Fruit fly (Drosophila melanogaster) whole organism, embryonic: ENCODE measurements around the gene CG9205.

Experiments
- Ada2b ChIP-seq: fragments of 200-800 bp; sonication (Bioruptor generic); IDR thresholded peaks from 2 replicates; pipeline ENCODE4 v1.3.6; 2022; ENCODE audit warnings: missing biosample characterization, missing genetic modification characterization
- Atf3 ChIP-seq: fragments of 200-800 bp; sonication (Bioruptor generic); optimal IDR thresholded peaks from 3 replicates; lab custom pipeline; 2016; ENCODE audit warnings: missing biosample characterization, missing genetic modification characterization
- CG10366 ChIP-seq: fragments of 200-800 bp; sonication (Bioruptor generic); IDR thresholded peaks from 2 replicates; pipeline ENCODE4 v1.3.6; 2022; ENCODE audit warnings: missing biosample characterization, missing genetic modification characterization
- CG10654 ChIP-seq: fragments of 200-800 bp; sonication (Bioruptor generic); optimal IDR thresholded peaks from 2 replicates; lab custom pipeline; 2016; ENCODE audit warnings: missing biosample characterization, missing genetic modification characterization
- CG10979 ChIP-seq: fragments of 200-800 bp; sonication (Bioruptor generic); optimal IDR thresholded peaks from 2 replicates; lab custom pipeline; 2018; ENCODE audit warnings: missing biosample characterization, mild to moderate bottlenecking, missing genetic modification characterization, moderate library complexity
- CG11456 ChIP-seq: fragments of 200-800 bp; sonication (Bioruptor generic); IDR thresholded peaks from 3 replicates; pipeline ENCODE4 v1.3.6; 2022; ENCODE audit warnings: missing biosample characterization, missing genetic modification characterization
- CG12104 ChIP-seq: fragments of 200-800 bp; sonication (Bioruptor generic); optimal IDR thresholded peaks from 3 replicates; lab custom pipeline; 2016; ENCODE audit warnings: missing biosample characterization, missing genetic modification characterization
- CG13287 ChIP-seq: fragments of 200-800 bp; sonication (Bioruptor generic); IDR thresholded peaks from 2 replicates; pipeline ENCODE4 v1.3.6; 2022; ENCODE audit warnings: missing biosample characterization, missing genetic modification characterization; ENCODE audit not compliant: partially characterized antibody
- CG13296 ChIP-seq: fragments of 200-800 bp; sonication (Bioruptor generic); optimal IDR thresholded peaks from 3 replicates; lab custom pipeline; 2018; ENCODE audit warnings: missing biosample characterization, mild to moderate bottlenecking, missing genetic modification characterization
- CG1602 ChIP-seq: fragments of 200-800 bp; sonication (Bioruptor generic); optimal IDR thresholded peaks from 3 replicates; lab custom pipeline; 2016; ENCODE audit warnings: missing biosample characterization, missing genetic modification characterization
- CG17612 ChIP-seq: fragments of 200-800 bp; sonication (Bioruptor generic); IDR thresholded peaks from 2 replicates; pipeline ENCODE4 v1.3.6; 2022; ENCODE audit warnings: missing biosample characterization, missing genetic modification characterization
- CG18262 ChIP-seq: fragments of 200-800 bp; optimal IDR thresholded peaks from 3 replicates; lab custom pipeline; 2019; ENCODE audit warnings: missing biosample characterization, mild to moderate bottlenecking, missing genetic modification characterization, moderate library complexity
- CG2202 ChIP-seq: fragments of 200-800 bp; sonication (Bioruptor generic); optimal IDR thresholded peaks from 2 replicates; lab custom pipeline; 2018; ENCODE audit warnings: missing biosample characterization, mild to moderate bottlenecking, missing genetic modification characterization
- CG3838 ChIP-seq: fragments of 200-800 bp; sonication (Bioruptor generic); optimal IDR thresholded peaks from 3 replicates; lab custom pipeline; 2016; ENCODE audit warnings: missing biosample characterization, missing genetic modification characterization
- CG4282 ChIP-seq: fragments of 200-800 bp; sonication (Bioruptor generic); optimal IDR thresholded peaks from 2 replicates; lab custom pipeline; 2016; ENCODE audit warnings: missing biosample characterization, missing genetic modification characterization
- CG4360 ChIP-seq: fragments of 200-800 bp; sonication (Bioruptor generic); IDR thresholded peaks from 2 replicates; pipeline ENCODE4 v1.3.6; 2022; ENCODE audit warnings: missing biosample characterization, missing genetic modification characterization
- CG4730 ChIP-seq: fragments of 200-800 bp; sonication (Bioruptor generic); IDR thresholded peaks from 2 replicates; pipeline ENCODE4 v1.3.6; 2022; ENCODE audit warnings: missing biosample characterization, missing genetic modification characterization
- CG7271 ChIP-seq: fragments of 200-800 bp; sonication (Bioruptor generic); optimal IDR thresholded peaks from 2 replicates; lab custom pipeline; 2018; ENCODE audit warnings: missing biosample characterization, mild to moderate bottlenecking, missing genetic modification characterization, moderate library complexity
- CG8089 ChIP-seq: fragments of 200-800 bp; sonication (Bioruptor generic); optimal IDR thresholded peaks from 3 replicates; lab custom pipeline; 2016; ENCODE audit warnings: missing biosample characterization, missing genetic modification characterization
- CG8478 ChIP-seq: fragments of >200 bp; optimal IDR thresholded peaks from 2 replicates; lab custom pipeline; 2018
- CG8944 ChIP-seq: fragments of 200-800 bp; sonication (Bioruptor generic); optimal IDR thresholded peaks from 3 replicates; lab custom pipeline; 2016; ENCODE audit warnings: missing biosample characterization, missing genetic modification characterization
- CoRest ChIP-seq: fragments of 200-800 bp; sonication (Bioruptor generic); optimal IDR thresholded peaks from 3 replicates; lab custom pipeline; 2018; ENCODE audit warnings: missing biosample characterization, mild to moderate bottlenecking, missing genetic modification characterization, moderate library complexity
- Dll ChIP-seq: fragments of 200-800 bp; sonication (Bioruptor generic); IDR thresholded peaks from 4 replicates; pipeline ENCODE4 v1.3.6; 2022; ENCODE audit warnings: missing biosample characterization, missing genetic modification characterization; ENCODE audit not compliant: partially characterized antibody
- Dref ChIP-seq: fragments of 200-800 bp; sonication (Bioruptor generic); IDR thresholded peaks from 2 replicates; pipeline ENCODE4 v1.3.6; 2022; ENCODE audit warnings: missing biosample characterization, missing genetic modification characterization
- E2f2 ChIP-seq: fragments of 200-800 bp; sonication (Bioruptor generic); IDR thresholded peaks from 2 replicates; pipeline ENCODE4 v1.3.6; 2022; ENCODE audit warnings: missing biosample characterization, missing genetic modification characterization
- Lim3 ChIP-seq: fragments of 200-800 bp; sonication (Bioruptor generic); IDR thresholded peaks from 2 replicates; pipeline ENCODE4 v1.3.6; 2022; ENCODE audit warnings: missing biosample characterization, missing genetic modification characterization
- MBD-R2 ChIP-seq: fragments of 200-800 bp; sonication (Bioruptor generic); IDR thresholded peaks from 2 replicates; pipeline ENCODE4 v1.3.6; 2022; ENCODE audit warnings: missing biosample characterization, missing genetic modification characterization
- Med ChIP-seq: fragments of 200-800 bp; sonication (Bioruptor generic); peaks from one replicate; lab custom pipeline; 2016; ENCODE audit warnings: missing biosample characterization, missing genetic modification characterization, mild to moderate bottlenecking, inconsistent platforms, moderate library complexity
- Sin3A ChIP-seq: fragments of >200 bp; optimal IDR thresholded peaks from 2 replicates; lab custom pipeline; 2018
- ac ChIP-seq: fragments of 200-800 bp; sonication (Bioruptor generic); optimal IDR thresholded peaks from 3 replicates; lab custom pipeline; 2017; ENCODE audit warnings: missing biosample characterization, mild to moderate bottlenecking, missing genetic modification characterization
- ap ChIP-seq: fragments of 200-800 bp; sonication (Bioruptor generic); IDR thresholded peaks from 2 replicates; pipeline ENCODE4 v1.3.6; 2022; ENCODE audit warnings: missing biosample characterization, missing genetic modification characterization
- ara ChIP-seq: fragments of 200-800 bp; sonication (Bioruptor generic); IDR thresholded peaks from 2 replicates; pipeline ENCODE4 v1.3.6; 2022; ENCODE audit warnings: missing biosample characterization, missing genetic modification characterization
- ash1 ChIP-seq: fragments of 200-800 bp; sonication (Bioruptor generic); optimal IDR thresholded peaks from 2 replicates; lab custom pipeline; 2018; ENCODE audit warnings: missing biosample characterization, mild to moderate bottlenecking, missing genetic modification characterization
- ato ChIP-seq: fragments of 200-800 bp; sonication (Bioruptor generic); IDR thresholded peaks from 2 replicates; pipeline ENCODE4 v1.3.6; 2022; ENCODE audit warnings: missing biosample characterization, missing genetic modification characterization; ENCODE audit not compliant: partially characterized antibody
- bbx ChIP-seq: fragments of 200-800 bp; sonication (Bioruptor generic); IDR thresholded peaks from 2 replicates; pipeline ENCODE4 v1.3.6; 2022; ENCODE audit warnings: missing biosample characterization, missing genetic modification characterization; ENCODE audit not compliant: partially characterized antibody
- cad ChIP-seq: fragments of >200 bp; optimal IDR thresholded peaks from 2 replicates; lab custom pipeline; 2017; ENCODE audit warnings: missing biosample characterization, missing genetic modification characterization
- disco-r ChIP-seq: fragments of 200-800 bp; sonication (Bioruptor generic); optimal IDR thresholded peaks from 2 replicates; lab custom pipeline; 2016; ENCODE audit warnings: missing biosample characterization, missing genetic modification characterization
- gcm ChIP-seq: fragments of 200-800 bp; sonication (Bioruptor generic); optimal IDR thresholded peaks from 2 replicates; lab custom pipeline; 2019; ENCODE audit warnings: missing biosample characterization, mild to moderate bottlenecking, missing genetic modification characterization, moderate library complexity
- grn ChIP-seq: fragments of 200-800 bp; sonication (Bioruptor generic); optimal IDR thresholded peaks from 3 replicates; lab custom pipeline; 2017; ENCODE audit warnings: missing biosample characterization, missing genetic modification characterization
- lmd ChIP-seq: fragments of 200-800 bp; sonication (Bioruptor generic); IDR thresholded peaks from 2 replicates; pipeline ENCODE4 v1.3.6; 2022; ENCODE audit warnings: missing biosample characterization, missing genetic modification characterization
- luna ChIP-seq: fragments of 200-800 bp; sonication (Bioruptor generic); optimal IDR thresholded peaks from 2 replicates; lab custom pipeline; 2016; ENCODE audit warnings: missing biosample characterization, missing genetic modification characterization
- p53 ChIP-seq: fragments of 200-800 bp; sonication (Bioruptor generic); optimal IDR thresholded peaks from 2 replicates; lab custom pipeline; 2016; ENCODE audit warnings: missing biosample characterization, missing genetic modification characterization
- pho ChIP-seq: fragments of 200-800 bp; sonication (Bioruptor generic); optimal IDR thresholded peaks from 2 replicates; lab custom pipeline; 2016; ENCODE audit warnings: missing biosample characterization, missing genetic modification characterization
- psq ChIP-seq: fragments of 200-800 bp; sonication (Bioruptor generic); optimal IDR thresholded peaks from 2 replicates; lab custom pipeline; 2017; ENCODE audit warnings: missing biosample characterization, missing genetic modification characterization
- pzg ChIP-seq: fragments of 200-800 bp; sonication (Bioruptor generic); optimal IDR thresholded peaks from 3 replicates; lab custom pipeline; 2018; ENCODE audit warnings: missing biosample characterization, mild to moderate bottlenecking, missing genetic modification characterization, moderate library complexity
- scrt ChIP-seq: fragments of 200-800 bp; sonication (Bioruptor generic); optimal IDR thresholded peaks from 2 replicates; lab custom pipeline; 2018; ENCODE audit warnings: missing biosample characterization, mild to moderate bottlenecking, missing genetic modification characterization, moderate library complexity
- stwl ChIP-seq: fragments of 200-800 bp; sonication (Bioruptor generic); optimal IDR thresholded peaks from 3 replicates; lab custom pipeline; 2018; ENCODE audit warnings: missing biosample characterization, mild to moderate bottlenecking, missing genetic modification characterization, moderate library complexity
- tap ChIP-seq: fragments of 200-800 bp; optimal IDR thresholded peaks from 3 replicates; lab custom pipeline; 2019; ENCODE audit warnings: missing biosample characterization, mild to moderate bottlenecking, missing genetic modification characterization, moderate library complexity
- twi ChIP-seq: fragments of 200-800 bp; optimal IDR thresholded peaks from 2 replicates; lab custom pipeline; 2019; ENCODE audit warnings: missing biosample characterization, mild to moderate bottlenecking, missing genetic modification characterization, moderate library complexity
- vnd ChIP-seq: fragments of 200-800 bp; sonication (Bioruptor generic); IDR thresholded peaks from 3 replicates; pipeline ENCODE4 v1.3.6; 2022; ENCODE audit warnings: missing biosample characterization, missing genetic modification characterization; ENCODE audit not compliant: partially characterized antibody
- vvl ChIP-seq: fragments of 200-800 bp; sonication (Bioruptor generic); IDR thresholded peaks from 2 replicates; pipeline ENCODE4 v1.3.6; 2022; ENCODE audit warnings: missing biosample characterization, missing genetic modification characterization
- zen ChIP-seq: fragments of 200-800 bp; sonication (Bioruptor generic); optimal IDR thresholded peaks from 3 replicates; lab custom pipeline; 2018; ENCODE audit warnings: missing biosample characterization, mild to moderate bottlenecking, missing genetic modification characterization, moderate library complexity

CG9205 gene

dm6 chr3L:1032569-1032968 is 1.9 kb upstream of the CG9205 start (continued):
- TF ChIP-seq Ada2b (GFP tag; lab: Robert Waterston, UW) (peak; percentile 83), tap (peak; percentile 80), ac (peak; percentile 3), CG18262 (tag; lab: Kevin White, UChicago) (peak; percentile 72), CG7271 (tag; lab: Kevin White, UChicago) (peak; percentile 12), pho (no peak), CG10654 (peak; percentile 47), cad (GFP tag; lab: Kevin White, UChicago) (no peak), twi (peak; percentile 61), luna (GFP tag; lab: Kevin White, UChicago) (no peak), Med (GFP tag; lab: Kevin White, UChicago) (peak; percentile 90), CG10979 (tag; lab: Kevin White, UChicago) (peak; percentile 79), scrt (GFP tag; lab: Kevin White, UChicago) (peak; percentile 16), ap (GFP tag; lab: Robert Waterston, UW) (peak; percentile 71; the same call in 1 of the 2 replicates), p53 (GFP tag; lab: Kevin White, UChicago) (no peak), Dll (GFP tag; lab: Robert Waterston, UW) (no peak), stwl (no peak), bbx (GFP tag; lab: Robert Waterston, UW) (no peak), Atf3 (GFP tag; lab: Kevin White, UChicago) (peak; percentile 50), ato (no peak), vnd (GFP tag; lab: Robert Waterston, UW) (no peak), CG13287 (GFP tag; lab: Robert Waterston, UW) (no peak), Dref (GFP tag; lab: Robert Waterston, UW) (no peak), Sin3A (lab: Kevin White, UChicago) (no peak), CG2202 (tag; lab: Kevin White, UChicago) (peak; percentile 23), ara (GFP tag; lab: Robert Waterston, UW) (peak; percentile 86), E2f2 (GFP tag; lab: Robert Waterston, UW) (peak; percentile 48; the same call in 1 of the 2 replicates), disco-r (GFP tag; lab: Kevin White, UChicago) (no peak), gcm (GFP tag; lab: Kevin White, UChicago) (peak; percentile 43), vvl (GFP tag; lab: Robert Waterston, UW) (peak; percentile 90), CG12104 (GFP tag; lab: Kevin White, UChicago) (no peak), grn (GFP tag; lab: Kevin White, UChicago) (no peak), psq (GFP tag; lab: Kevin White, UChicago) (no peak), ash1 (GFP tag; lab: Kevin White, UChicago) (no peak), CG4282 (peak; percentile 31), pzg (GFP tag; lab: Kevin White, UChicago) (no peak), CG11456 (GFP tag; lab: Robert Waterston, UW) (peak; percentile 38; the same call in 1 of the 3 replicates), CG3838 (no peak), CG13296 (GFP tag; lab: Kevin White, UChicago) (peak; percentile 25), MBD-R2 (peak; percentile 43; the same call in 1 of the 2 replicates), zen (peak; percentile 68), CG10366 (GFP tag; lab: Robert Waterston, UW) (peak; percentile 84), CG8089 (GFP tag; lab: Kevin White, UChicago) (peak; percentile 65), CG8944 (peak; percentile 68), CG1602 (GFP tag; lab: Kevin White, UChicago) (peak; percentile 69), CoRest (tag; lab: Kevin White, UChicago) (peak; percentile 67), Lim3 (GFP tag; lab: Robert Waterston, UW) (peak; percentile 64; the same call in 1 of the 2 replicates), CG4730 (GFP tag; lab: Robert Waterston, UW) (peak; percentile 60), CG4360 (peak; percentile 48; the same call in 1 of the 2 replicates), CG8478 (no peak), lmd (GFP tag; lab: Robert Waterston, UW) (peak; percentile 72), CG17612 (no peak)
